Fruit fly (Drosophila melanogaster): ENCODE measurements around the gene CG13398.

Gene CG13398

DNA sequence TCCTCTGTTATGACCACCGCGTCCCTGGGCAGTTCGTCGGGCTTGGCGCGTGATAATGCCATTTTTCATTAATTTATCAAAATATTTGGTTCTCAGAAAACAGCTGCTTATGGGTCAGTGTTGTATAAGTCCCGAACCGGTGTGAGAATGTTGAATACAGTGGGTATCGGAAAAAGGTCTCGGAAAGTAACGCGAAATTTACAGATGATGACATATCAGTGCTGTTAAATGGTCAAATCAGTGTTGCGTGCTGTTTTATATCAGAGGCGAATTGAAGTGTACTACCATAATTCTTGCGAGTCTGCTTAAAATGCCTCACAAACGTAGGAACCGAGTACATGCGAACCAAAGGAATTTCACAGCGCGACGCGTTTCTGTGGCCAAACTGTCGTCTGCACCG lies 32.4 kb downstream of the CG13398 start, which contains the start of the genes CG13392 and Rcd4 (continued):
- peak; percentile 24 for TF ChIP-seq CG6254 (GFP tag; optimal IDR thresholded peaks at IDR 0.05)
- peak; percentile 64 for TF ChIP-seq kni (GFP tag; optimal IDR thresholded peaks at IDR 0.05)
- TF ChIP-seq CG2875 (GFP tag; optimal IDR thresholded peaks at IDR 0.05), result peak; percentile 10
- TF ChIP-seq nmo (GFP tag; optimal IDR thresholded peaks at IDR 0.05), result peak; percentile 51
- TF ChIP-seq Sin3A (optimal IDR thresholded peaks at IDR 0.05), result peak; percentile 32
- peak; percentile 91 for TF ChIP-seq CG4424 (GFP tag; optimal IDR thresholded peaks at IDR 0.05)
- peak; percentile 90 for TF ChIP-seq CG15514 (GFP tag; optimal IDR thresholded peaks at IDR 0.05)
- peak; percentile 55 for TF ChIP-seq CoRest (tag; optimal IDR thresholded peaks at IDR 0.05)

DNA sequence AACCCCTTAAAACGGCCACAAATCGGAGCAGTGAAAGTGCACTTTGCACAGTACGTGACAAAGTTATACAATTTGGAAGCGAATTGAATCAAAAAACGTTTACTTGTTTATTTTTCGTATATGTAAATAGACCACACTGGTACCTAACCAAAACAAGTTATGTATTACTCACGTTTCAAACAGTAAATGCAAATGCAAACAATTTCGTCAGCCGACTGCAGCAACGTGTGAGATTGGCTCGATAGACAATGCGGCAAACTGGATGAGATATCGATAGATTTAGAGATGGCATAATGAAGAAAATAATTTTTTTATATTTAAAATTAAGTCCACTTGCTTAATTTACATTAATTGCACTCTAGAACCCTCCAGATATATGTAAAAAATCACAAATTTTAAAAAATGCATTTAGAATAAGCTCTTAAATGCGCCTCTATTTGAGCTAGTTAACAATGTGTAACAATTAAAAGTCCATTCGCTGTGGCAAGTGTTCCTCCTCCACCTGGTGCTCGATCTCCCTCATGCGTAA lies 33.5 kb downstream of the CG13398 start, which contains the start of gene AlaRS:
Gene AlaRS (minus strand): TSS at position 257 of the 529 bp plus-strand sequence.
- TF ChIP-seq CG8359 (GFP tag; optimal IDR thresholded peaks at IDR 0.05; ENCODE audit: borderline replicate concordance), result no peak
- TF ChIP-seq dmrt11E (tag; optimal IDR thresholded peaks at IDR 0.05), result peak; percentile 40
- no peak for TF ChIP-seq btn (GFP tag; optimal IDR thresholded peaks at IDR 0.05)
- no peak for TF ChIP-seq CG13894 (tag; optimal IDR thresholded peaks at IDR 0.05)
- no peak for TF ChIP-seq wor (GFP tag; IDR thresholded peaks at IDR 0.05)
- TF ChIP-seq CG16779 (GFP tag; IDR thresholded peaks at IDR 0.05), result no peak
- TF ChIP-seq Atf6 (GFP tag; IDR thresholded peaks at IDR 0.05), result no peak
- TF ChIP-seq Hr51 (GFP tag; optimal IDR thresholded peaks at IDR 0.05), result peak in 1 of 2 experiments; percentile 46
- TF ChIP-seq CG14014 (GFP tag; IDR thresholded peaks at IDR 0.05), result no peak
- TF ChIP-seq crc (GFP tag; optimal IDR thresholded peaks at IDR 0.05), result no peak
- peak; percentile 27 for TF ChIP-seq odd (GFP tag; optimal IDR thresholded peaks at IDR 0.05)
- TF ChIP-seq ATbp (GFP tag; optimal IDR thresholded peaks at IDR 0.05), result peak; percentile 44
- TF ChIP-seq D (optimal IDR thresholded peaks at IDR 0.05), result no peak
- TF ChIP-seq D (GFP tag; optimal IDR thresholded peaks at IDR 0.05), result peak; percentile 19
- peak; percentile 41 for TF ChIP-seq nmo (GFP tag; optimal IDR thresholded peaks at IDR 0.05)
- TF ChIP-seq fd102C (GFP tag; optimal IDR thresholded peaks at IDR 0.05), result no peak
- TF ChIP-seq CkIIα-i1 (GFP tag; IDR thresholded peaks at IDR 0.05), result no peak
- TF ChIP-seq aop (GFP tag; IDR thresholded peaks at IDR 0.05), result no peak
- no peak for TF ChIP-seq ftz-f1 (GFP tag; optimal IDR thresholded peaks at IDR 0.05)
- peak; percentile 61 for TF ChIP-seq CG2712 (tag; optimal IDR thresholded peaks at IDR 0.05)
- no peak for TF ChIP-seq az2 (GFP tag; optimal IDR thresholded peaks at IDR 0.05)
- no peak for TF ChIP-seq run (tag; optimal IDR thresholded peaks at IDR 0.05)
- TF ChIP-seq sc (optimal IDR thresholded peaks at IDR 0.05), result no peak
- TF ChIP-seq sc (GFP tag; optimal IDR thresholded peaks at IDR 0.05), result no peak
- no peak for TF ChIP-seq CG11093 (GFP tag; IDR thresholded peaks at IDR 0.05)
- peak; percentile 21 for TF ChIP-seq CG10147 (GFP tag; optimal IDR thresholded peaks at IDR 0.05)
- TF ChIP-seq tna (GFP tag; IDR thresholded peaks at IDR 0.05; ENCODE audit: partially characterized antibody), result no peak
- TF ChIP-seq en (GFP tag; optimal IDR thresholded peaks at IDR 0.05), result no peak
- no peak for TF ChIP-seq CG12104 (GFP tag; optimal IDR thresholded peaks at IDR 0.05)
- peak; percentile 12 for TF ChIP-seq CG18476 (GFP tag; optimal IDR thresholded peaks at IDR 0.05)
- no peak for TF ChIP-seq CG11560 (tag; IDR thresholded peaks at IDR 0.05)
- no peak for TF ChIP-seq Camta (GFP tag; optimal IDR thresholded peaks at IDR 0.05)
- TF ChIP-seq CG17612 (GFP tag; IDR thresholded peaks at IDR 0.05), result no peak
- peak; percentile 41 for TF ChIP-seq CG34376 (GFP tag; optimal IDR thresholded peaks at IDR 0.05)
- TF ChIP-seq Xbp1 (GFP tag; optimal IDR thresholded peaks at IDR 0.05), result peak; percentile 18
- TF ChIP-seq pnt (GFP tag; optimal IDR thresholded peaks at IDR 0.05), result no peak
- no peak for TF ChIP-seq nau (GFP tag; optimal IDR thresholded peaks at IDR 0.05)
- TF ChIP-seq CG6765 (GFP tag; optimal IDR thresholded peaks at IDR 0.05), result no peak
- TF ChIP-seq caup (GFP tag; optimal IDR thresholded peaks at IDR 0.05; ENCODE audit: severe bottlenecking), result no peak
- TF ChIP-seq Fer1 (GFP tag; optimal IDR thresholded peaks at IDR 0.05), result peak; percentile 57
- peak; percentile 37 for TF ChIP-seq CG17385 (GFP tag; optimal IDR thresholded peaks at IDR 0.05)
- peak; percentile 43 for TF ChIP-seq dm (GFP tag; optimal IDR thresholded peaks at IDR 0.05)

Measured in whole organism, embryonic.